Fruit fly (Drosophila melanogaster) whole organism, pupa: Measurements from ENCODE around the gene CG4511.
A peak's percentile ranks its signal among the peaks of the same experiment; 100 is the strongest.

Experiments used
- CG10348 ChIP-seq: fragments of 200-800 bp; sonication (Bioruptor generic); IDR thresholded peaks from 2 replicates; pipeline ENCODE4 v1.3.6; 2022; ENCODE audit warnings: missing biosample characterization, missing genetic modification characterization
- CG12605 ChIP-seq: fragments of 200-800 bp; sonication (Bioruptor generic); IDR thresholded peaks from 2 replicates; pipeline ENCODE4 v1.3.6; 2022; ENCODE audit warnings: missing biosample characterization, missing genetic modification characterization
- CG13204 ChIP-seq: fragments of 200-800 bp; sonication (Bioruptor generic); optimal IDR thresholded peaks from 2 replicates; lab custom pipeline; 2018; ENCODE audit warnings: missing biosample characterization, mild to moderate bottlenecking, missing genetic modification characterization, moderate library complexity
- CG14655 ChIP-seq: fragments of 200-800 bp; sonication (Bioruptor generic); optimal IDR thresholded peaks from 3 replicates; lab custom pipeline; 2017; ENCODE audit warnings: mild to moderate bottlenecking, missing biosample characterization, missing genetic modification reagents, missing genetic modification characterization
- CG15710 ChIP-seq: fragments of 200-800 bp; sonication (Bioruptor generic); optimal IDR thresholded peaks from 2 replicates; lab custom pipeline; 2018; ENCODE audit warnings: missing biosample characterization, mild to moderate bottlenecking, missing genetic modification characterization, moderate library complexity
- CG17806 ChIP-seq: fragments of 200-800 bp; sonication (Bioruptor generic); optimal IDR thresholded peaks from 2 replicates; lab custom pipeline; 2018; ENCODE audit warnings: missing biosample characterization, mild to moderate bottlenecking, missing genetic modification characterization, moderate library complexity
- CG32121 ChIP-seq: fragments of 200-800 bp; sonication (Bioruptor generic); IDR thresholded peaks from 2 replicates; pipeline ENCODE4 v1.3.6; 2022; ENCODE audit warnings: missing biosample characterization, missing genetic modification characterization
- CG34367 ChIP-seq: fragments of 200-800 bp; sonication (Bioruptor generic); optimal IDR thresholded peaks from 2 replicates; lab custom pipeline; 2018; ENCODE audit warnings: missing biosample characterization, mild to moderate bottlenecking, missing genetic modification characterization
- CG4496 ChIP-seq: fragments of 200-800 bp; sonication (Bioruptor generic); IDR thresholded peaks from 3 replicates; pipeline ENCODE4 v1.3.6; 2022; ENCODE audit warnings: missing biosample characterization, missing genetic modification characterization
- CG8159 ChIP-seq: fragments of 200-800 bp; sonication (Bioruptor generic); optimal IDR thresholded peaks from 3 replicates; lab custom pipeline; 2018; ENCODE audit warnings: missing biosample characterization, mild to moderate bottlenecking, missing genetic modification characterization, moderate library complexity
- CG8301 ChIP-seq: fragments of 200-800 bp; sonication (Bioruptor generic); optimal IDR thresholded peaks from 2 replicates; lab custom pipeline; 2018; ENCODE audit warnings: missing biosample characterization, mild to moderate bottlenecking, missing genetic modification characterization
- CG9948 ChIP-seq: fragments of 200-800 bp; sonication (Bioruptor generic); optimal IDR thresholded peaks from 2 replicates; lab custom pipeline; 2018; ENCODE audit warnings: missing biosample characterization, mild to moderate bottlenecking, missing genetic modification characterization, moderate library complexity
- D1 ChIP-seq: fragments of 200-800 bp; sonication (Bioruptor generic); optimal IDR thresholded peaks from 2 replicates; lab custom pipeline; 2018; ENCODE audit warnings: missing biosample characterization, mild to moderate bottlenecking, missing genetic modification characterization, moderate library complexity
- EcR ChIP-seq: fragments of 200-800 bp; sonication (Bioruptor generic); optimal IDR thresholded peaks from 3 replicates; lab custom pipeline; 2019; ENCODE audit warnings: missing biosample characterization, missing genetic modification characterization, mild to moderate bottlenecking, moderate library complexity, missing genetic modification reagents
- Ets98B ChIP-seq: fragments of 200-800 bp; sonication (Bioruptor generic); IDR thresholded peaks from 2 replicates; pipeline ENCODE4 v1.3.6; 2022; ENCODE audit warnings: missing biosample characterization, missing genetic modification characterization
- Pif1A ChIP-seq: fragments of 200-800 bp; sonication (Bioruptor generic); optimal IDR thresholded peaks from 3 replicates; lab custom pipeline; 2016; ENCODE audit warnings: missing biosample characterization, missing genetic modification characterization
- Pif1B ChIP-seq: fragments of 200-800 bp; sonication (Bioruptor generic); optimal IDR thresholded peaks from 3 replicates; lab custom pipeline; 2016; ENCODE audit warnings: missing biosample characterization, missing genetic modification characterization
- Snoo ChIP-seq: fragments of 200-800 bp; sonication (Bioruptor generic); optimal IDR thresholded peaks from 3 replicates; lab custom pipeline; 2017; ENCODE audit warnings: missing biosample characterization, mild to moderate bottlenecking, missing genetic modification characterization, inconsistent platforms
- fd96Ca ChIP-seq: fragments of 200-800 bp; sonication (Bioruptor generic); IDR thresholded peaks from 3 replicates; pipeline ENCODE4 v1.3.6; 2022; ENCODE audit warnings: missing biosample characterization, missing genetic modification characterization
- gl ChIP-seq: fragments of 200-800 bp; sonication (Bioruptor generic); optimal IDR thresholded peaks from 2 replicates; lab custom pipeline; 2018; ENCODE audit warnings: missing biosample characterization, mild to moderate bottlenecking, missing genetic modification characterization
- rn ChIP-seq: fragments of 200-800 bp; sonication (Bioruptor generic); IDR thresholded peaks from 2 replicates; pipeline ENCODE4 v1.3.6; 2022; ENCODE audit warnings: missing biosample characterization, missing genetic modification characterization

Gene CG4511

DNA sequence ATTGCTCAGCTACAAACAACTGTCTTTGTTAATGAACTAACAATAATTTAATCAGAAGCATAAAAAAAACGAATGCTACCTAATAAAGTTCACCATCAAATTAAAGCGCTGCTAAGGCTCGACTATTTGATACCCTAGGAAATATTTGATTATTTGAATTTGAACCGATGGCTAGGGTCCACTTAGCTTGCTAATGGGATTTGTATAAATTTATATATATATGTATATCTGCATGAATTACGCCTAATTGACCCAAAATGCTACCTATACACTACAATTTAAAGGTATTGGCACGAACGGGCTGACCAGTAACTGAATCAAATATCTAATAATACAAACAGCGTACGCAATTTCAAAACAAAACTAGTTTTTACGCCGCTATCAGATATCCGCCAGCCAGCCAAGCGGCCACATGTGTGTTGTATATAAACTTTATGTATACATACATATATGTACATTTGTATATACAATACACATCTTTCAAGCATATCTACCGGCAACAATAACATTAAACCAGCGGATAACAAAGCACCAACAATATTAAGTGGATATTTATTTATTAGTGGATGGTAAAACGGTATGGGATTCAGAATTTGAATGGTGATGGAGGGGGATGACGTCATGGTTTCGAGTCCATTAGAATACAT, 29.9 kb downstream of the CG4511 start:
- TF ChIP-seq fd96Ca (GFP tag; lab: Robert Waterston, UW): peak; percentile 27; the same call in 1 of the 3 replicates
- 0 out of 2 replicates have a peak, but pooled peaks have one; percentile 19 for TF ChIP-seq CG12605 (GFP tag; lab: Robert Waterston, UW)
- no peak for TF ChIP-seq CG13204 (GFP tag; lab: Kevin White, UChicago)
- peak; percentile 68 for TF ChIP-seq CG4496 (GFP tag; lab: Robert Waterston, UW)
- no peak for TF ChIP-seq CG14655
- peak; percentile 38; the same call in 1 of the 2 replicates for TF ChIP-seq Ets98B
- peak; percentile 59 for TF ChIP-seq CG32121 (GFP tag; lab: Robert Waterston, UW)

DNA sequence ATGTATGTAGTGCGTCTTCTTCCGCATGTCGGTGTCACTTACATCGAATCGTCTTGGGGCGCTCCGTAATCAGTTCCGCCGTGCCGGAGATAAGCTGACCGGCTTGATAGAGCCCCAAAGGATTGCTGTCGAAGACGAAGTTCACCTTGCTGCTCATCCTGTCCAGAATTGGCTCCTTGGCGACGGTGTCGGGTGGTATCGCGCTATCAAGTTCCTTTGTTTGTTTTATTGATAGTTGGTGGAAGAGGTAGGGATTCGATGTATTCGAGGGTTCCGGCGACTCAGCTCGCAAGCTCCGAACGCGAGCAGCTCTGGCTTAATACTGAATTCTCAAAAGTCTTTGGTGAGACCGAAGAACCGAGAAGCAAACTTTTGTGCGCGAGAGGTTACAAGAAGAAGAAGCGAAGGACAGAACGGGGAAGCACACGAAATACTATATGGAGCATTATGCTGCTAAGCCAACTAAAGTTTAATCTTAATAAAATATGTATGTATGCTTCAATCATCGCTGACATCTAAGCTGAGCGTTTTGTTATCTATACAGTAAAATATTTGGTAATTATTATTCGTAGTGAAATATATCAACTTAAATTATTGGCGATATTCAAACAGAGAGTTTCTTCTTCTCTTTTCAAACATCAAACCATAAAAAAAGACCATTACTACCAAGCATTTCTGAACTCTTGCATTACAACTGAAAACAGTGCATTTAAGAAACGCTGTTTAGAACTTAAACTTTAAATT, 30.5 kb downstream of the CG4511 start, which contains the start of gene CG14696:
Gene CG14696, minus strand, starts transcription at position 324 of the 744 bp plus-strand sequence.
- TF ChIP-seq CG32121 (GFP tag; lab: Robert Waterston, UW) (no peak), D1 (no peak), Ets98B (no peak), fd96Ca (GFP tag; lab: Robert Waterston, UW) (no peak), gl (no peak), CG17806 (tag; lab: Kevin White, UChicago) (no peak), CG13204 (GFP tag; lab: Kevin White, UChicago) (no peak), Snoo (tag; lab: Kevin White, UChicago) (no peak), EcR (GFP tag; lab: Kevin White, UChicago) (no peak), rn (GFP tag; lab: Robert Waterston, UW) (no peak), CG8301 (tag; lab: Kevin White, UChicago) (no peak), Pif1A (no peak), CG10348 (no peak)

DNA sequence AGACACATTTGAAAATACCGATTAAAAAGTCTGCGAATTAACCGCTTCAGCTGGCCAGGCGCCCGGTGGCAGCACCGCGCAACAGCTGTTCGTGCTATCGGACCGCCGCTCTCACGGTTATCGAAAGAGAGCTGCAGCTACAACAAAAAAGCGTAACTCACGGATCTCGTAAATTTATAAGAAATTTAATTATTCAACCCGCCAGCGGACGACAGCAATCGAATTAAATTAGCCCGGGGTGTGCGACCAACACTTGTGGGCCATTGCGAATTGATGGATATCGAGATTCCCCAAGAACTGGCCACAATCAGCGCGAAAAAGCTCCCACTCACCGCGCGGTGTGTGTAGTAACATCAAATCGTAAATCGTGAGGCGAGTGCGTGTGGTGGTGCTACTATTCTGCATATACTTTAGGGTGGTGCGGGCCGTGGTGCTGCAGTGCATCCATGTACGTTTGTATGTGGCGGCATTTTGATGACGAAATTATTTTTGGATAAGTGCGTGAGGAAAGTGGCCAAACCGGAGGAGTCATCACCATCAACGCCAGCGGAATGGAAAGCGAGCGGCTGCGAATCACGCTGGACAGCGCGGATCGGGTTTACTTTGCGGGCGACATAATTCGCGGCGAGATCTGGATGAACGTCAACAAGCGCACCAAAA, 31.3 kb downstream of the CG4511 start, which contains the start of gene Leash:
Gene Leash, plus strand, starts transcription at position 119 of the 660 bp plus-strand sequence.
- TF ChIP-seq fd96Ca (GFP tag; lab: Robert Waterston, UW): 0 out of 3 replicates have a peak, but pooled peaks have one; percentile 37
- TF ChIP-seq CG34367: no peak
- no peak for TF ChIP-seq CG8301 (tag; lab: Kevin White, UChicago)
- no peak for TF ChIP-seq CG15710 (tag; lab: Kevin White, UChicago)
- TF ChIP-seq CG9948 (tag; lab: Kevin White, UChicago): no peak
- TF ChIP-seq rn (GFP tag; lab: Robert Waterston, UW): no peak
- TF ChIP-seq Ets98B: no peak
- TF ChIP-seq Pif1A: no peak
- no peak for TF ChIP-seq CG14655
- TF ChIP-seq D1: no peak
- TF ChIP-seq gl: no peak
- peak; percentile 6; the same call in 1 of the 3 replicates for TF ChIP-seq CG4496 (GFP tag; lab: Robert Waterston, UW)
- TF ChIP-seq CG10348: no peak
- peak; percentile 75 for TF ChIP-seq CG8159
- TF ChIP-seq CG32121 (GFP tag; lab: Robert Waterston, UW): peak; percentile 29; the same call in 1 of the 2 replicates
- peak; percentile 36 for TF ChIP-seq CG13204 (GFP tag; lab: Kevin White, UChicago)
- no peak for TF ChIP-seq CG12605 (GFP tag; lab: Robert Waterston, UW)
- TF ChIP-seq Pif1B (GFP tag; lab: Kevin White, UChicago): no peak
- no peak for TF ChIP-seq CG17806 (tag; lab: Kevin White, UChicago)
- no peak for TF ChIP-seq EcR (GFP tag; lab: Kevin White, UChicago)
- TF ChIP-seq Snoo (tag; lab: Kevin White, UChicago): no peak

DNA sequence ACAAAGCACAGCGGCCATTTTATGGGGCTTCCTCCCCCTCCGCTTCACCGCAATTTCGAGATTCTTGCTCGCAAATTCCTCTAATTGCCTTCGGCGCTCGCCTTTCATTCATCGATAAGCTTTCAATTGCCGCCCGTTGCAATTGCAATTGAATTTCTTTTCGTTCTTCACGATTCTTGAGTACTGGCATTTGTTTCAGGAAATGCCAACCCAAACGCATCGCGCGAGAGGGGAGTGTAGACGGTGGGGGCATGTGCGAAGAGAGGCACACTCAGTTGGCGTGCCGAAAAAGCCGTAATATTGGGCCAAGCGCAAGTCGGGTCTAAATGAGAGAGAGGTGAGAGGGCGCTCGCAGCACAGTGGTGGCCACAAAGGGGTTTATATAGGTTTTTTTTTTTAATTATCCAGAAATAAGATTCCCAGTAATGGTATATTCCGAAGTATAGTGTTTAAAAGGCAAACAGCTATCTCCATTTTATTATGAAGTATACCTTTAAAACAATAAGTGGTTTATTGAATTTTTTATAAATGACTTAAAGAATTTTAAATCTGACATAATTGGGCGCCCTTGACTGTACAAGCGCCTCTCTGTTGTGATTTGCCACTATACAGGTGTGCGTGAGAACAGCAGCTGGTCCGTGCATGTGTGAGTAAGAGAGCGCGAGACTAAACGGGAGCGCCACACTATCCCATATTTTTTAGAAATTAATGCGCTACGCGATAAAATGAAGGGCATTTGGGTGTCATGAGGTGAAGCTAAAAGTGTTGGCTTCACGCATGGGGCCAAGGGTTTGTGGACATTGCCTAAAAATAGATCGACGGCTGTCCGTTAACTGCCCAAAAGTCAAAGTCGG, 32.4 kb downstream of the CG4511 start:
- TF ChIP-seq Pif1B (GFP tag; lab: Kevin White, UChicago): peak; percentile 86
- TF ChIP-seq CG14655: peak; percentile 90
- peak; percentile 89 for TF ChIP-seq CG8301 (tag; lab: Kevin White, UChicago)
- peak; percentile 89 for TF ChIP-seq CG8159
- peak; percentile 80 for TF ChIP-seq CG34367
- TF ChIP-seq Ets98B: peak; percentile 86
- TF ChIP-seq CG15710 (tag; lab: Kevin White, UChicago): peak; percentile 89
- peak; percentile 38 for TF ChIP-seq rn (GFP tag; lab: Robert Waterston, UW)
- TF ChIP-seq CG32121 (GFP tag; lab: Robert Waterston, UW): peak; percentile 93
- peak; percentile 87 for TF ChIP-seq Snoo (tag; lab: Kevin White, UChicago)
- peak; percentile 81 for TF ChIP-seq CG12605 (GFP tag; lab: Robert Waterston, UW)
- TF ChIP-seq CG10348: peak; percentile 69; the same call in 1 of the 2 replicates
- TF ChIP-seq D1: peak; percentile 66
- TF ChIP-seq gl: peak; percentile 41
- peak; percentile 64 for TF ChIP-seq CG13204 (GFP tag; lab: Kevin White, UChicago)
- peak; percentile 78 for TF ChIP-seq fd96Ca (GFP tag; lab: Robert Waterston, UW)
- peak; percentile 93 for TF ChIP-seq CG4496 (GFP tag; lab: Robert Waterston, UW)
- peak; percentile 83 for TF ChIP-seq CG9948 (tag; lab: Kevin White, UChicago)
- TF ChIP-seq EcR (GFP tag; lab: Kevin White, UChicago): peak; percentile 24
- TF ChIP-seq CG17806 (tag; lab: Kevin White, UChicago): peak; percentile 86
- peak; percentile 91 for TF ChIP-seq Pif1A
